Worm (Caenorhabditis elegans) whole organism, early embryonic: Measurements from ENCODE around the gene C14B9.3.

ENCODE experiments used
- aly-1 ChIP-seq: sonication (generic microtip); optimal IDR thresholded peaks from 2 replicates; lab custom pipeline; 2016; ENCODE audit warnings: missing genetic modification characterization, missing compliant biosample characterization
- ama-1 ChIP-seq: fragments of 150-350 bp; optimal IDR thresholded peaks from 2 replicates; lab custom pipeline; 2014
- ceh-36 ChIP-seq: sonication (generic microtip); optimal IDR thresholded peaks from 2 replicates; lab custom pipeline; 2016; ENCODE audit warnings: missing genetic modification characterization, inconsistent platforms, missing compliant biosample characterization
- flt-1 ChIP-seq: fragments of 200-800 bp; sonication (Bioruptor generic); IDR thresholded peaks from 2 replicates; pipeline ENCODE4 v1.3.6; 2022; ENCODE audit warnings: missing genetic modification characterization, missing compliant biosample characterization
- pes-1 ChIP-seq: fragments of 200-800 bp; sonication (Bioruptor generic); IDR thresholded peaks from 2 replicates; pipeline ENCODE4 v1.3.6; 2022; ENCODE audit warnings: missing genetic modification reagents, missing genetic modification characterization, missing compliant biosample characterization
- tbx-11 ChIP-seq: fragments of 200-800 bp; sonication (Bioruptor generic); IDR thresholded peaks from 2 replicates; pipeline ENCODE4 v1.3.6; 2022; ENCODE audit warnings: missing genetic modification characterization, missing compliant biosample characterization

- no peak for TF ChIP-seq ama-1 (lab: Kevin White, UChicago)
- no peak for TF ChIP-seq aly-1
- no peak for TF ChIP-seq flt-1
- TF ChIP-seq tbx-11 (GFP tag; lab: Robert Waterston, UW): no peak
- TF ChIP-seq pes-1 (GFP tag; lab: Robert Waterston, UW): no peak
- no peak for TF ChIP-seq ceh-36 (tag; lab: Kevin White, UChicago)
Observed at ce11 chrIII:8124323-8124722, 15.7 kb downstream of the C14B9.3 start.
